Worm (Caenorhabditis elegans) whole organism, L4 larva: ENCODE measurements around the gene ZK1236.1.

Source experiments
- R02D3.7 ChIP-seq: fragments of 150-350 bp; sonication (generic microtip); optimal IDR thresholded peaks from 3 replicates; lab custom pipeline; 2014; ENCODE audit warnings: missing biosample characterization, missing genetic modification characterization
- T26A8.4 ChIP-seq: fragments of 200-800 bp; sonication (Bioruptor generic); IDR thresholded peaks from 2 replicates; pipeline ENCODE4 v1.3.6; 2022; ENCODE audit warnings: missing genetic modification characterization, missing compliant biosample characterization
- daf-8 ChIP-seq: fragments of 200-800 bp; sonication (Bioruptor generic); IDR thresholded peaks from 2 replicates; pipeline ENCODE4 v1.3.6; 2022; ENCODE audit warnings: missing genetic modification characterization, missing compliant biosample characterization
- dmd-9 ChIP-seq: fragments of 200-800 bp; sonication (Bioruptor generic); IDR thresholded peaks from 2 replicates; pipeline ENCODE4 v1.3.6; 2022; ENCODE audit warnings: missing genetic modification reagents, missing genetic modification characterization, missing compliant biosample characterization
- fkh-10 ChIP-seq: fragments of 150-350 bp; optimal IDR thresholded peaks from 2 replicates; lab custom pipeline; 2014; ENCODE audit warnings: missing biosample characterization, missing genetic modification reagents, missing genetic modification characterization
- hif-1 ChIP-seq, 2 experiments: sonication (generic microtip); optimal IDR thresholded peaks; 2 replicates each; lab custom pipeline; 2016 to 2017; ENCODE audit warnings: missing compliant biosample characterization in 2 of 2, missing genetic modification characterization in 2 of 2, missing genetic modification reagents in 2 of 2, missing genotype in 2 of 2, mild to moderate bottlenecking in 1 of 2
- lsy-2 ChIP-seq, 2 experiments: fragments of 150-350 bp in 1 of 2; sonication (generic microtip) in 1 of 2; optimal IDR thresholded peaks; 2 replicates each; lab custom pipeline; 2014 to 2017; ENCODE audit warnings: missing biosample characterization in 2 of 2, missing genetic modification characterization in 2 of 2
- nhr-76 ChIP-seq: fragments of 150-350 bp; optimal IDR thresholded peaks from 2 replicates; lab custom pipeline; 2014; ENCODE audit warnings: missing biosample characterization, missing genetic modification characterization
- pha-4 ChIP-seq, 2 experiments: fragments of 150-350 bp in 1 of 2; fragments of 200-800 bp in 1 of 2; sonication (Bioruptor generic) in 1 of 2; IDR thresholded peaks in 1 of 2; optimal IDR thresholded peaks in 1 of 2; 2 replicates each; pipeline versions ENCODE4 v1.3.6 to Lab custom; 2014 to 2022; ENCODE audit warnings: missing genetic modification characterization in 2 of 2, missing genetic modification reagents in 2 of 2, missing biosample characterization in 1 of 2, missing compliant biosample characterization in 1 of 2
- spr-1 ChIP-seq: sonication (generic microtip); optimal IDR thresholded peaks from 2 replicates; lab custom pipeline; 2016; ENCODE audit warnings: mild to moderate bottlenecking, missing genetic modification characterization, missing compliant biosample characterization
- vab-7 ChIP-seq: fragments of 200-800 bp; sonication (Bioruptor generic); IDR thresholded peaks from 2 replicates; pipeline ENCODE4 v1.3.6; 2022; ENCODE audit warnings: missing genetic modification reagents, missing genetic modification characterization, missing compliant biosample characterization
- zag-1 ChIP-seq: fragments of 150-350 bp; optimal IDR thresholded peaks from 2 replicates; lab custom pipeline; 2014; ENCODE audit warnings: missing biosample characterization, missing genetic modification characterization

- no peak for TF ChIP-seq vab-7 (GFP tag; lab: Robert Waterston, UW)
- no peak for TF ChIP-seq hif-1 (tag; optimal IDR thresholded peaks at IDR 0.05; lab: Kevin White, UChicago)
- TF ChIP-seq fkh-10 = no peak
- TF ChIP-seq pha-4 (GFP tag; IDR thresholded peaks at IDR 0.05; lab: Robert Waterston, UW) = no peak
- TF ChIP-seq pha-4 (tag; optimal IDR thresholded peaks at IDR 0.05; lab: Kevin White, UChicago) = no peak
- TF ChIP-seq R02D3.7 (tag; lab: Kevin White, UChicago) = no peak
- TF ChIP-seq T26A8.4 = no peak
- no peak for TF ChIP-seq lsy-2 (tag; optimal IDR thresholded peaks at IDR 0.05; lab: Kevin White, UChicago)
- TF ChIP-seq spr-1 = no peak
- TF ChIP-seq dmd-9 (GFP tag; lab: Robert Waterston, UW) = no peak
- no peak for TF ChIP-seq daf-8
- no peak for TF ChIP-seq nhr-76 (tag; lab: Kevin White, UChicago)
- no peak for TF ChIP-seq zag-1 (tag; lab: Kevin White, UChicago)
These were observed 51.3 kb downstream of the ZK1236.1 start, which contains the start of gene F42H10.6 for ce11 chrIII:8480355-8480754.
